Worm (Caenorhabditis elegans): ENCODE data around the gene C14A11.9.

C14A11.9 gene

ce11 chrX:2807390-2807789 lies 2.0 kb downstream of the C14A11.9 start, which contains the start of gene C14A11.5:
C14A11.5 (minus strand) TSS chrX:2807528.
- TF ChIP-seq unc-62 (GFP tag; optimal IDR thresholded peaks at IDR 0.05), result no peak

DNA sequence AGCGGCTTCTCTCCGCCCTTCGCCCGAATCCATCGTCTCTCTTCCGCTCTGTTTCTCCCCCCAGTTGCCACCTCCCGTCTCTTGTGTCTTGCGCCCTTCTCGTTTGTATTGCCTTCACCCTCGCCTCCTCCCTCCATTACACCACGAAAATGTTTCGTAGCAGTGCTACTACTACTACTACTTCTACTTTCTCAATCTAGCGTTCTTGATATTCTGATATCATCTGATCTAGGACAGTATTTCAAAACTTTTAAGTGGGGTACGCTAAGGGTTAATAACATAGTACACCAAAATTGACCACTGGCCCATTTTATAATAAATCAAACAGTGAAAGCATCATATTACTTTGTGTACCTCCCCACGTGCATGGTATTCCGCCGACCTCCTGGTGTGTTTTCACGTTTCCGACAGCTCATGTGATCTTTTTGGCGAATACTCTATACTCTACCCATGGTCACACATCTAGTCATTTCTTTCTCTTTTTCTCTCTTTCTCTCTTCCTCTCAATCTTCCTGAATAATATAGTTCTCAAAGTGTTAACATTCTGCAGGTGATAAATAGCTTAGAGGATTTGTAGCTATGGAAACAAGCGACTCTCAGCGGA lies 6.8 kb downstream of the C14A11.9 start, which contains the start of gene C14A11.2:
Gene C14A11.2 (plus strand): TSS at position 551 of the 604 bp plus-strand sequence.
- TF ChIP-seq unc-62 (GFP tag; optimal IDR thresholded peaks at IDR 0.05), result no peak

- no peak for TF ChIP-seq unc-62 (GFP tag; optimal IDR thresholded peaks at IDR 0.05)
Observed at ce11 chrX:2795054-2795453, 14.4 kb downstream of the C14A11.9 start.

DNA sequence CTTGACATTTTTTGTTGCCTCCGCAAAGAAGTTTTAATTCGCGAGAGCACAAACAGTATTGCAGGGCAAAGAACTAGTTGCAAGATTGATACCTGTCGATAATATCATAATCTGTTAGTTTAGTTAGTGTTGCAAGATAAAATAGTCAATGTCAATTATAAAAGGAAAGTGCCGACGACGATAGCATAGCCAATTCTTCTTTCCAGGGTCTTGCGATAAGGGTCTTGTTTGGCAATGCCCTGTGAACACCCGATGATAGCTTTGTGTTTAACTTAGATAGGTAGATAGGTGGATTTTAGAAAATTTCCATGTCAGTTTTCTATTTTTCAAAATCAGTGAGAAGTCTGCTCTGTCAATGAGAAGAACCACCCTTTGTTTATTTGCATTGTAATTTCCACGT lies 15.1 kb downstream of the C14A11.9 start:
- no peak for TF ChIP-seq unc-62 (GFP tag; optimal IDR thresholded peaks at IDR 0.05)

DNA sequence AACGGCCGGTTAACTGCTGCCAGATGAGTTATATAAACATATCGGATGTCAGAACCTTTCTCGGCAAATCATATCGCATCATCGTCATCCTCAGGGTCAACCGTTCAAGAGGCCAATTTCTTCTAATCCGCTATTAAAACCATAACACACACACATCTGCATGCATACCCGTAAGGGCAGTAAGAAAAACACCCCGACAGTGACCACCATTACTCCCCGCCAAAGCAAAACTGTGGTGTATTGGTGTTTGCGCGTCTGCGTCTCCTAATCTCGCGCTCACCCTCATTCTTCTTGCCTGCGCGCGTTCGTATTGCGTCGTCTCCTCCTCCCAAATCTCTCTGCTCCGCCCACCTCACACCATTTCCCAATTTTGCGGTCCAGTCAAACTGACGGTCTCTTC lies 15.9 kb downstream of the C14A11.9 start:
- no peak for TF ChIP-seq unc-62 (GFP tag; optimal IDR thresholded peaks at IDR 0.05)

- no peak for TF ChIP-seq unc-62 (GFP tag; optimal IDR thresholded peaks at IDR 0.05)
Observed at ce11 chrX:2777973-2778372, 31.5 kb downstream of the C14A11.9 start.

DNA sequence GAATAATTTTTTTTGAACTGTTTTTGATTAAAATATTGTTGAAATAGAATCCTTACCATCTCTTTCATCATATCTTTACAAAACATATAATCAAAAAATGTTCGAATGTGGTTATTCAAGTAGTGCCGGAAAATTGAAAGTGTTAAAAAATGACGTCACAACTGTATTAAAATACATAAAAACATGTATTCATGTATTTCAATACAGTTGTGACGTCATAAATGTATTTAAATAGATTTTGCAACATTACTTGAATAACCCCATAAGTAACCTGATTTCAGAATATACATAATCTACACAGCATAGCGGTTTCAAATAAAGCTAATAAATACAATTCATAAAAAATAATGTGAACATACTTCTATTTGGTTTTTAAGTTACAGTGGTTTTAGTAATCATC lies 32.5 kb downstream of the C14A11.9 start:
- no peak for TF ChIP-seq unc-62 (GFP tag; optimal IDR thresholded peaks at IDR 0.05)

- no peak for TF ChIP-seq unc-62 (GFP tag; optimal IDR thresholded peaks at IDR 0.05)
Observed at ce11 chrX:2771742-2772141, 37.7 kb downstream of the C14A11.9 start, which contains the start of gene cgef-1. cgef-1 (plus strand) TSS chrX:2772042.

- TF ChIP-seq unc-62 (GFP tag; optimal IDR thresholded peaks at IDR 0.05), result no peak
Observed at ce11 chrX:2769685-2770084, 39.8 kb downstream of the C14A11.9 start, which contains the start of gene F55F1.2. F55F1.2 (minus strand) TSS chrX:2770060.

DNA sequence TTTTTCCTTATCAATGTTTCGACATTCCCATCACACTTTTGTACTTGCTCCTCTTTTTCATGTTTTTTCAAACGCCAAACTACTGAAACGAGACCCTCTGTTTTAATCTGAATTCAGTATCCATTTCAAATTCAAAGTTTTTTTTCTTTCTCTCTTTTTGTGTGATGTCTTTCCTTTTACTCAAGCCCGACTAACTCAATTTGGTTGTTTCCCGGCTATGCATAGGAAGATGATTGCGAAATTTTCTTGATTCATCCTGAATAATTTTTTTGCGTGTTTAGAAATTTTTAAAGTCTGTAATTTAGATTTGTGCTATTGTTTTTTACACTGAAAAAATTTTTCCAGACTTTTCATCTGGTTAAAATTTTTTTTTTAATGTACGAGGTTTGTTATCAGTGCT lies 45.2 kb downstream of the C14A11.9 start:
- TF ChIP-seq unc-62 (GFP tag; optimal IDR thresholded peaks at IDR 0.05), result no peak

- no peak for TF ChIP-seq unc-62 (GFP tag; optimal IDR thresholded peaks at IDR 0.05)
Observed at ce11 chrX:2763476-2764268, 45.8 kb downstream of the C14A11.9 start, which contains the start of gene unc-2. unc-2 (minus strand) TSS chrX:2763526.

Measured in whole organism, dauer.